Worm (Caenorhabditis elegans) whole organism, L2 larva: ENCODE measurements around the gene spp-9.

Source experiments
- fos-1 ChIP-seq: fragments of 150-350 bp; optimal IDR thresholded peaks from 2 replicates; lab custom pipeline; 2014; ENCODE audit warnings: missing biosample characterization, missing genetic modification characterization
- lin-11 ChIP-seq: fragments of 150-350 bp; sonication (generic microtip); optimal IDR thresholded peaks from 2 replicates; lab custom pipeline; 2014; ENCODE audit warnings: missing biosample characterization, missing genetic modification characterization, inconsistent platforms, mixed read lengths
- nhr-11 ChIP-seq: fragments of 150-350 bp; optimal IDR thresholded peaks from 2 replicates; lab custom pipeline; 2014; ENCODE audit warnings: missing biosample characterization, missing genetic modification characterization
- nhr-12 ChIP-seq: fragments of 150-350 bp; optimal IDR thresholded peaks from 2 replicates; lab custom pipeline; 2014; ENCODE audit warnings: missing biosample characterization, missing genetic modification characterization
- nhr-25 ChIP-seq: fragments of 150-350 bp; sonication (generic microtip); optimal IDR thresholded peaks from 3 replicates; lab custom pipeline; 2014; ENCODE audit warnings: missing biosample characterization, missing genetic modification characterization
- nhr-6 ChIP-seq: fragments of 150-350 bp; optimal IDR thresholded peaks from 2 replicates; lab custom pipeline; 2014; ENCODE audit warnings: missing biosample characterization, missing genetic modification characterization
- nhr-77 ChIP-seq: fragments of 150-350 bp; optimal IDR thresholded peaks from 2 replicates; lab custom pipeline; 2014; ENCODE audit warnings: missing biosample characterization, missing genetic modification characterization
- snpc-4 ChIP-seq: fragments of 150-350 bp; optimal IDR thresholded peaks from 2 replicates; lab custom pipeline; 2014; ENCODE audit warnings: missing biosample characterization, missing genetic modification characterization
- ztf-1 ChIP-seq: fragments of 200-800 bp; sonication (Bioruptor generic); conservative IDR thresholded peaks from 2 replicates; pipeline ENCODE4 v1.3.6; 2022; ENCODE audit warnings: missing genetic modification characterization, missing compliant biosample characterization

DNA sequence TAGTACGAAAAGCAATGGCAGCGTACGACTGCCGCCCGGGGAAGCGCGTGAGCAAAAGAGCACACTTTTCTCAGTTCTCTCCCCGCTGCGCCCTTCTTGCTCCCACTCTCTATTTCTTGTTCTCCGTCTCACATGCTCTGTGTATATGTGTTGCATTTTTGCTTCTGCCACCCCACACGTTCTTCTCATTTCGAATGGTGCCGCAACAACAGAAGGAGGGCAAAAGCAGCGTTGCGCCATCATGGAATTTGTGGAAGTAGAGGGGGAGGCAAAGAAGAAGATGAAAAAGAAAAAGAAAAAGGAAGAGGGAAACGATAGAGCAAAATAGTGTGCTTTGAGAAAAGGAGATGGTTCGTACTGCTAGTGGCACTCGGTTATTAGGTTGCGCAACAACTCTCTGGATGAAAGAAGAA, 20.3 kb upstream of the spp-9 start:
- TF ChIP-seq nhr-77 (tag; lab: Kevin White, UChicago) (no peak), nhr-12 (tag; lab: Kevin White, UChicago) (no peak), fos-1 (tag; lab: Kevin White, UChicago) (peak; percentile 33), ztf-1 (GFP tag; lab: Robert Waterston, UW) (no peak), nhr-25 (tag; lab: Kevin White, UChicago) (no peak), snpc-4 (peak; percentile 16), nhr-11 (no peak), nhr-6 (peak; percentile 69), lin-11 (tag; lab: Kevin White, UChicago) (peak; percentile 69)
